Fruit fly (Drosophila melanogaster): ENCODE results near the gene CG17272.

The CG17272 gene

dm6 chr3R:20841840-20842239 is 17.8 kb upstream of the CG17272 start, which contains the start of gene CG15695 (continued):
- TF ChIP-seq CG13287 (GFP tag; IDR thresholded peaks at IDR 0.05; ENCODE audit: partially characterized antibody) = no peak

- TF ChIP-seq Nf-YC (tag; optimal IDR thresholded peaks at IDR 0.05) (peak; percentile 77), CG33213 (GFP tag; optimal IDR thresholded peaks at IDR 0.05) (no peak), ems (GFP tag; optimal IDR thresholded peaks at IDR 0.05) (no peak), CG13287 (GFP tag; IDR thresholded peaks at IDR 0.05; ENCODE audit: partially characterized antibody) (no peak), Mad (GFP tag; optimal IDR thresholded peaks at IDR 0.05) (no peak), CG1603 (tag; optimal IDR thresholded peaks at IDR 0.05) (no peak), esg (GFP tag; conservative IDR thresholded peaks at IDR 0.05) (no peak), Med (GFP tag) (peak; percentile 27), chinmo (GFP tag; IDR thresholded peaks at IDR 0.05; ENCODE audit: partially characterized antibody) (peak; percentile 60; the same call in 1 of the 4 replicates), Dll (GFP tag; IDR thresholded peaks at IDR 0.05; ENCODE audit: partially characterized antibody) (no peak), Adf1 (GFP tag; IDR thresholded peaks at IDR 0.05) (peak; percentile 71), caup (GFP tag; optimal IDR thresholded peaks at IDR 0.05; ENCODE audit: severe bottlenecking) (no peak), HmgD (GFP tag; optimal IDR thresholded peaks at IDR 0.05) (no peak), Ets97D (GFP tag; optimal IDR thresholded peaks at IDR 0.05) (no peak)
Observed at dm6 chr3R:20838787-20839186, 14.7 kb upstream of the CG17272 start.

- no peak for TF ChIP-seq CG11696 (GFP tag; IDR thresholded peaks at IDR 0.05)
- TF ChIP-seq cg (GFP tag; optimal IDR thresholded peaks at IDR 0.05) = peak; percentile 14
- peak; percentile 13 for TF ChIP-seq CG13296 (GFP tag; optimal IDR thresholded peaks at IDR 0.05)
- TF ChIP-seq BtbVII (GFP tag; optimal IDR thresholded peaks at IDR 0.05) = peak; percentile 57
- no peak for TF ChIP-seq sisA (GFP tag; IDR thresholded peaks at IDR 0.05)
- TF ChIP-seq CG5180 (GFP tag; optimal IDR thresholded peaks at IDR 0.05) = no peak
- TF ChIP-seq CG8290 (GFP tag; optimal IDR thresholded peaks at IDR 0.05) = no peak
- TF ChIP-seq CG8290 (tag; optimal IDR thresholded peaks at IDR 0.05) = peak in 1 of 2 experiments; percentile 17
- TF ChIP-seq pan (optimal IDR thresholded peaks at IDR 0.05) = no peak
- TF ChIP-seq pan (GFP tag; optimal IDR thresholded peaks at IDR 0.05 in 1 of 2, IDR thresholded peaks at IDR 0.05 in 1 of 2) = peak in 1 of 2 experiments; percentile 12
- peak; percentile 82 for TF ChIP-seq CG13894 (tag; optimal IDR thresholded peaks at IDR 0.05)
- TF ChIP-seq Bgb (GFP tag; IDR thresholded peaks at IDR 0.05; ENCODE audit: partially characterized antibody) = no peak
- 0 out of 2 replicates have a peak, but pooled peaks have one; percentile 19 for TF ChIP-seq wdn (GFP tag; IDR thresholded peaks at IDR 0.05)
- peak; percentile 16 for TF ChIP-seq caup (GFP tag; optimal IDR thresholded peaks at IDR 0.05; ENCODE audit: severe bottlenecking)
- peak; percentile 55 for TF ChIP-seq lab (GFP tag; optimal IDR thresholded peaks at IDR 0.05)
- TF ChIP-seq CG12155 (GFP tag; optimal IDR thresholded peaks at IDR 0.05) = no peak
- TF ChIP-seq ci (GFP tag; IDR thresholded peaks at IDR 0.05) = 0 out of 3 replicates have a peak, but pooled peaks have one; percentile 30
- peak; percentile 71 for TF ChIP-seq CG10366 (GFP tag; IDR thresholded peaks at IDR 0.05)
- TF ChIP-seq row (GFP tag; IDR thresholded peaks at IDR 0.05) = peak; percentile 36; the same call in 1 of the 3 replicates
- peak; percentile 74 for TF ChIP-seq CG10543 (GFP tag; optimal IDR thresholded peaks at IDR 0.05)
- no peak for TF ChIP-seq lov (optimal IDR thresholded peaks at IDR 0.05)
- TF ChIP-seq lov (GFP tag; IDR thresholded peaks at IDR 0.05) = no peak
- TF ChIP-seq chinmo (GFP tag; IDR thresholded peaks at IDR 0.05; ENCODE audit: partially characterized antibody) = peak; percentile 75; the same call in 2 of the 4 replicates
- peak in 1 of 2 experiments; percentile 74 for TF ChIP-seq Pdp1 (GFP tag; optimal IDR thresholded peaks at IDR 0.05)
- TF ChIP-seq Side (GFP tag; optimal IDR thresholded peaks at IDR 0.05) = no peak
- TF ChIP-seq trem (tag; optimal IDR thresholded peaks at IDR 0.05) = no peak
- TF ChIP-seq CG5953 (GFP tag; IDR thresholded peaks at IDR 0.05) = no peak
- peak; percentile 22; the same call in 1 of the 2 replicates for TF ChIP-seq CG9932 (GFP tag; IDR thresholded peaks at IDR 0.05)
- no peak; the same call in 1 of the 2 replicates for TF ChIP-seq CG14441 (GFP tag; IDR thresholded peaks at IDR 0.05)
- TF ChIP-seq CG33213 (GFP tag; optimal IDR thresholded peaks at IDR 0.05) = no peak
- TF ChIP-seq sd (tag; optimal IDR thresholded peaks at IDR 0.05) = peak; percentile 96
- peak; percentile 19; the same call in 1 of the 2 replicates for TF ChIP-seq slbo (GFP tag; IDR thresholded peaks at IDR 0.05)
- no peak for TF ChIP-seq pzg (GFP tag; optimal IDR thresholded peaks at IDR 0.05)
- TF ChIP-seq Deaf1 (tag; optimal IDR thresholded peaks at IDR 0.05) = peak; percentile 55
- TF ChIP-seq CG12659 (GFP tag; optimal IDR thresholded peaks at IDR 0.05) = no peak
- peak; percentile 0 for TF ChIP-seq nau (GFP tag; optimal IDR thresholded peaks at IDR 0.05)
Observed at dm6 chr3R:20837242-20837664, 13.2 kb upstream of the CG17272 start.
